Worm (Caenorhabditis elegans) whole organism, L4 larva: Measurements from ENCODE around the gene uroc-1.

Source experiments
- ces-1 ChIP-seq: fragments of 150-350 bp; sonication (generic microtip); optimal IDR thresholded peaks from 4 replicates; lab custom pipeline; 2014; ENCODE audit warnings: missing biosample characterization, missing genetic modification reagents, missing genetic modification characterization
- jun-1 ChIP-seq: fragments of 150-350 bp; optimal IDR thresholded peaks from 2 replicates; lab custom pipeline; 2014; ENCODE audit warnings: missing biosample characterization, missing genetic modification reagents, missing genetic modification characterization

DNA sequence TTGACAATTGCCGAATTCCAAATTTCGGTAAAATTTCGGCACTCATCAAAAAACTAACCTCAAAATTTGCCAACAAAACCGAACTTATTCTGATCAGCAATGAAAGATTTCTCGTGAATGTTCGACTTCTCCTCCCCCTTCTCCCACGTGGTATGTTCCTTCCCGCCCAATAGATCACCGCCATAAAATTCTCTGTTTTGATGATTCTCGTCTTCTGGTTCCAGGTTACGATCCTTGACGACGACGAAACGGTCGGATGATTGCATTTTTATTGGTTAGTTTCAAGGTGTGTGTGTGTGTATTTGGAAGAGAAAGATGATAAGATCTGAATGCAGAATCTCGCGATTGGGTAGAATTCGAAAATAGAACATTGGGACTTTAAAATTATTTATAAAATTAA lies at the start of gene uroc-1:
- TF ChIP-seq ces-1 = no peak
- no peak for TF ChIP-seq jun-1 (tag; lab: Kevin White, UChicago)
